Worm (Caenorhabditis elegans) whole organism, young adult: ENCODE data around the gene C04E6.4.

ENCODE experiments used
- B0035.1 ChIP-seq: sonication (generic microtip); optimal IDR thresholded peaks from 2 replicates; lab custom pipeline; 2016; ENCODE audit warnings: missing genetic modification characterization, mild to moderate bottlenecking, missing compliant biosample characterization, missing genotype, missing genetic modification reagents
- B0261.1 ChIP-seq: sonication (generic microtip); optimal IDR thresholded peaks from 2 replicates; lab custom pipeline; 2016; ENCODE audit warnings: mild to moderate bottlenecking, missing genetic modification characterization, moderate library complexity, missing compliant biosample characterization
- F10E7.11 ChIP-seq: sonication (generic microtip); optimal IDR thresholded peaks from 2 replicates; lab custom pipeline; 2017; ENCODE audit warnings: mild to moderate bottlenecking, missing genetic modification characterization, moderate library complexity, missing compliant biosample characterization
- F22D6.2 ChIP-seq: sonication (generic microtip); optimal IDR thresholded peaks from 2 replicates; lab custom pipeline; 2016; ENCODE audit warnings: mild to moderate bottlenecking, missing genetic modification characterization, missing compliant biosample characterization
- F37B4.10 ChIP-seq: fragments of 200-800 bp; sonication (Bioruptor generic); IDR thresholded peaks from 2 replicates; pipeline ENCODE4 v1.3.6; 2022; ENCODE audit warnings: missing genetic modification characterization, missing compliant biosample characterization
- F49E8.2 ChIP-seq: sonication (generic microtip); optimal IDR thresholded peaks from 3 replicates; lab custom pipeline; 2017; ENCODE audit warnings: missing genetic modification characterization, mild to moderate bottlenecking, missing compliant biosample characterization, antibody characterized with exemption, moderate library complexity; ENCODE audit not compliant: insufficient read depth
- F52B5.7 ChIP-seq: sonication (generic microtip); optimal IDR thresholded peaks from 2 replicates; lab custom pipeline; 2016; ENCODE audit warnings: mild to moderate bottlenecking, missing genetic modification characterization, missing compliant biosample characterization
- F57C9.4 ChIP-seq: sonication (generic microtip); optimal IDR thresholded peaks from 2 replicates; lab custom pipeline; 2017; ENCODE audit warnings: mild to moderate bottlenecking, missing genetic modification characterization, missing compliant biosample characterization
- T07F8.4 ChIP-seq: sonication (generic microtip); optimal IDR thresholded peaks from 2 replicates; lab custom pipeline; 2016; ENCODE audit warnings: mild to moderate bottlenecking, missing genetic modification characterization, moderate library complexity, missing compliant biosample characterization
- T26A5.8 ChIP-seq: sonication (generic microtip); optimal IDR thresholded peaks from 2 replicates; lab custom pipeline; 2016; ENCODE audit warnings: missing genetic modification characterization, missing compliant biosample characterization
- Y56A3A.18 ChIP-seq: fragments of 200-800 bp; sonication (Bioruptor generic); IDR thresholded peaks from 2 replicates; pipeline ENCODE4 v1.3.6; 2022; ENCODE audit warnings: missing genetic modification reagents, missing genetic modification characterization, missing compliant biosample characterization
- Y95B8A.8 ChIP-seq: fragments of 200-800 bp; sonication (Bioruptor generic); IDR thresholded peaks from 2 replicates; pipeline ENCODE4 v1.3.6; 2022; ENCODE audit warnings: missing genetic modification reagents, missing genetic modification characterization, missing compliant biosample characterization
- ZK185.1 ChIP-seq: sonication (generic microtip); optimal IDR thresholded peaks from 2 replicates; lab custom pipeline; 2016; ENCODE audit warnings: mild to moderate bottlenecking, missing genetic modification characterization, missing compliant biosample characterization; ENCODE audit not compliant: poor library complexity, severe bottlenecking
- ama-1 ChIP-seq, 3 experiments: fragments of 150-350 bp in 1 of 3; sonication (generic microtip) in 2 of 3; optimal IDR thresholded peaks; 2 replicates each; lab custom pipeline; 2014 to 2018; ENCODE audit warnings: missing biosample characterization in 2 of 3, missing genetic modification characterization in 2 of 3, missing genetic modification reagents in 2 of 3
- aptf-2 ChIP-seq: fragments of 200-800 bp; sonication (Bioruptor generic); conservative IDR thresholded peaks from 2 replicates; pipeline ENCODE4 v1.3.6; 2022; ENCODE audit warnings: missing genetic modification reagents, missing genetic modification characterization, missing compliant biosample characterization
- aptf-3 ChIP-seq: fragments of 200-800 bp; sonication (Bioruptor generic); IDR thresholded peaks from 2 replicates; pipeline ENCODE4 v1.3.6; 2022; ENCODE audit warnings: missing genetic modification characterization, missing compliant biosample characterization
- athp-1 ChIP-seq: sonication (generic microtip); optimal IDR thresholded peaks from 2 replicates; lab custom pipeline; 2017; ENCODE audit warnings: mild to moderate bottlenecking, missing genetic modification characterization, missing compliant biosample characterization
- cebp-2 ChIP-seq: fragments of 200-800 bp; sonication (Bioruptor generic); IDR thresholded peaks from 2 replicates; pipeline ENCODE4 v1.3.6; 2022; ENCODE audit warnings: missing genetic modification characterization, missing compliant biosample characterization
- ceh-27 ChIP-seq: fragments of 200-800 bp; sonication (Bioruptor generic); optimal IDR thresholded peaks from 2 replicates; lab custom pipeline; 2018; ENCODE audit warnings: mild to moderate bottlenecking, missing genetic modification characterization, moderate library complexity, missing compliant biosample characterization
- dpff-1 ChIP-seq: sonication (generic microtip); optimal IDR thresholded peaks from 2 replicates; lab custom pipeline; 2017; ENCODE audit warnings: mild to moderate bottlenecking, missing genetic modification characterization, missing compliant biosample characterization
- egl-44 ChIP-seq: fragments of 200-800 bp; sonication (Bioruptor generic); IDR thresholded peaks from 2 replicates; pipeline ENCODE4 v1.3.6; 2022; ENCODE audit warnings: missing genetic modification reagents, missing genetic modification characterization, missing compliant biosample characterization
- egrh-3 ChIP-seq: fragments of 200-800 bp; sonication (Bioruptor generic); IDR thresholded peaks from 2 replicates; pipeline ENCODE4 v1.3.6; 2022; ENCODE audit warnings: missing genetic modification reagents, missing genetic modification characterization, missing compliant biosample characterization
- gei-17 ChIP-seq: fragments of 200-800 bp; sonication (Bioruptor generic); optimal IDR thresholded peaks from 2 replicates; lab custom pipeline; 2018; ENCODE audit warnings: mild to moderate bottlenecking, missing genetic modification characterization, missing compliant biosample characterization
- let-526 ChIP-seq: fragments of 200-800 bp; sonication (Bioruptor generic); IDR thresholded peaks from 2 replicates; pipeline ENCODE4 v1.3.6; 2022; ENCODE audit warnings: missing genetic modification reagents, missing genetic modification characterization, missing compliant biosample characterization
- let-607 ChIP-seq, 2 experiments: fragments of 200-800 bp in 1 of 2; sonication (Bioruptor generic) in 1 of 2; sonication (generic microtip) in 1 of 2; optimal IDR thresholded peaks; 2 replicates each; lab custom pipeline; 2016 to 2018; ENCODE audit warnings: mild to moderate bottlenecking in 2 of 2, missing compliant biosample characterization in 2 of 2, missing genetic modification characterization in 2 of 2, moderate library complexity in 2 of 2, missing genotype in 1 of 2
- lin-26 ChIP-seq: fragments of 200-800 bp; sonication (Bioruptor generic); IDR thresholded peaks from 2 replicates; pipeline ENCODE4 v1.3.6; 2022; ENCODE audit warnings: missing genetic modification reagents, missing genetic modification characterization, missing compliant biosample characterization
- lin-40 ChIP-seq: sonication (generic microtip); optimal IDR thresholded peaks from 2 replicates; lab custom pipeline; 2016; ENCODE audit warnings: missing genetic modification characterization, mild to moderate bottlenecking, missing compliant biosample characterization, missing genotype, missing genetic modification reagents
- lir-1 ChIP-seq: fragments of 200-800 bp; sonication (Bioruptor generic); conservative IDR thresholded peaks from 2 replicates; pipeline ENCODE4 v1.3.6; 2022; ENCODE audit warnings: missing genetic modification reagents, missing genetic modification characterization, missing compliant biosample characterization
- madf-8 ChIP-seq: fragments of 200-800 bp; sonication (Bioruptor generic); conservative IDR thresholded peaks from 2 replicates; pipeline ENCODE4 v1.3.6; 2022; ENCODE audit warnings: missing genetic modification reagents, missing genetic modification characterization, missing compliant biosample characterization
- mes-4 ChIP-seq: sonication (generic microtip); optimal IDR thresholded peaks from 2 replicates; lab custom pipeline; 2016; ENCODE audit warnings: missing genotype, missing genetic modification characterization, missing compliant biosample characterization
- nfya-1 ChIP-seq: sonication (generic microtip); optimal IDR thresholded peaks from 2 replicates; lab custom pipeline; 2017; ENCODE audit warnings: antibody characterized with exemption, missing compliant biosample characterization, missing genetic modification characterization, borderline replicate concordance; ENCODE audit not compliant: insufficient read depth
- nfyb-1 ChIP-seq: fragments of 200-800 bp; sonication (Bioruptor generic); IDR thresholded peaks from 2 replicates; pipeline ENCODE4 v1.3.6; 2022; ENCODE audit warnings: missing genetic modification reagents, missing genetic modification characterization, missing compliant biosample characterization
- nhr-120 ChIP-seq: fragments of 200-800 bp; sonication (Bioruptor generic); IDR thresholded peaks from 2 replicates; pipeline ENCODE4 v1.3.6; 2022; ENCODE audit warnings: missing genetic modification characterization, missing compliant biosample characterization
- nhr-90 ChIP-seq: sonication (generic microtip); optimal IDR thresholded peaks from 2 replicates; lab custom pipeline; 2016; ENCODE audit warnings: missing genotype, mild to moderate bottlenecking, missing genetic modification characterization, missing compliant biosample characterization
- pbrm-1 ChIP-seq: fragments of 200-800 bp; sonication (Bioruptor generic); IDR thresholded peaks from 2 replicates; pipeline ENCODE4 v1.3.6; 2022; ENCODE audit warnings: missing genetic modification reagents, missing genetic modification characterization, missing compliant biosample characterization
- rcor-1 ChIP-seq: fragments of 200-800 bp; sonication (Bioruptor generic); IDR thresholded peaks from 2 replicates; pipeline ENCODE4 v1.3.6; 2022; ENCODE audit warnings: missing genetic modification reagents, missing genetic modification characterization, missing compliant biosample characterization
- repo-1 ChIP-seq: sonication (generic microtip); optimal IDR thresholded peaks from 2 replicates; lab custom pipeline; 2017; ENCODE audit warnings: mild to moderate bottlenecking, missing genetic modification characterization, missing compliant biosample characterization
- rpc-1 ChIP-seq, 2 experiments: fragments of 150-350 bp in 1 of 2; sonication (generic microtip) in 1 of 2; optimal IDR thresholded peaks; 2 replicates each; lab custom pipeline; 2014 to 2018; ENCODE audit warnings: missing biosample characterization in 1 of 2, missing genetic modification characterization in 1 of 2, missing genetic modification reagents in 1 of 2, missing genotype in 1 of 2
- sea-2 ChIP-seq: fragments of 200-800 bp; sonication (Bioruptor generic); IDR thresholded peaks from 2 replicates; pipeline ENCODE4 v1.3.6; 2022; ENCODE audit warnings: missing genetic modification characterization, missing compliant biosample characterization
- sptf-2 ChIP-seq: fragments of 200-800 bp; sonication (Bioruptor generic); optimal IDR thresholded peaks from 2 replicates; lab custom pipeline; 2018; ENCODE audit warnings: mild to moderate bottlenecking, missing genetic modification characterization, missing compliant biosample characterization
- tbp1 ChIP-seq: fragments of 200-800 bp; sonication (Bioruptor generic); optimal IDR thresholded peaks from 2 replicates; lab custom pipeline; 2018; ENCODE audit warnings: mild to moderate bottlenecking, missing genetic modification characterization, missing compliant biosample characterization
- tbx-9 ChIP-seq: sonication (generic microtip); optimal IDR thresholded peaks from 2 replicates; lab custom pipeline; 2016; ENCODE audit warnings: borderline replicate concordance, missing genetic modification characterization, inconsistent platforms, missing compliant biosample characterization
- unc-62 ChIP-seq: fragments of 150-350 bp; optimal IDR thresholded peaks from 2 replicates; lab custom pipeline; 2014; ENCODE audit warnings: missing biosample characterization, missing genetic modification reagents, missing genetic modification characterization
- xnd-1 ChIP-seq: sonication (generic microtip); optimal IDR thresholded peaks from 2 replicates; lab custom pipeline; 2016; ENCODE audit warnings: missing genotype, missing genetic modification reagents, missing genetic modification characterization, missing compliant biosample characterization
- ztf-18 ChIP-seq: sonication (generic microtip); optimal IDR thresholded peaks from 2 replicates; lab custom pipeline; 2016; ENCODE audit warnings: missing genotype, mild to moderate bottlenecking, missing genetic modification characterization, missing compliant biosample characterization
- ztf-28 ChIP-seq: fragments of 200-800 bp; sonication (Bioruptor generic); IDR thresholded peaks from 2 replicates; pipeline ENCODE4 v1.3.6; 2022; ENCODE audit warnings: missing genetic modification reagents, missing genetic modification characterization, missing compliant biosample characterization
- ztf-3 ChIP-seq: fragments of 200-800 bp; sonication (Bioruptor generic); optimal IDR thresholded peaks from 2 replicates; lab custom pipeline; 2018; ENCODE audit warnings: mild to moderate bottlenecking, missing genetic modification characterization, missing compliant biosample characterization
- ztf-6 ChIP-seq: fragments of 200-800 bp; sonication (Bioruptor generic); IDR thresholded peaks from 2 replicates; pipeline ENCODE4 v1.3.6; 2022; ENCODE audit warnings: missing genetic modification reagents, missing genetic modification characterization, missing compliant biosample characterization

The C04E6.4 gene

ce11 chrV:5917707-5918106 lies 10.5 kb downstream of the C04E6.4 start, which contains the start of gene lrpr-1 (continued):
- TF ChIP-seq gei-17: no peak
- TF ChIP-seq F10E7.11 (tag; lab: Kevin White, UChicago): no peak
- no peak for TF ChIP-seq ztf-3 (GFP tag; lab: Kevin White, UChicago)
- no peak for TF ChIP-seq nfya-1 (tag; lab: Kevin White, UChicago)
- no peak for TF ChIP-seq F52B5.7 (tag; lab: Kevin White, UChicago)
- TF ChIP-seq athp-1 (tag; lab: Kevin White, UChicago): peak; percentile 39
- no peak for TF ChIP-seq ama-1 (optimal IDR thresholded peaks at IDR 0.05; lab: Kevin White, UChicago)
- no peak for TF ChIP-seq ama-1 (GFP tag; optimal IDR thresholded peaks at IDR 0.05; lab: Kevin White, UChicago)
- peak; percentile 79 for TF ChIP-seq aptf-2
- TF ChIP-seq repo-1 (tag; lab: Kevin White, UChicago): no peak
- no peak for TF ChIP-seq nhr-90 (tag; lab: Kevin White, UChicago)
- no peak for TF ChIP-seq ztf-28 (GFP tag; lab: Robert Waterston, UW)
- TF ChIP-seq sea-2: 0 out of 2 replicates have a peak, but pooled peaks have one; percentile 34
- TF ChIP-seq nhr-120 (GFP tag; lab: Robert Waterston, UW): no peak
- TF ChIP-seq pbrm-1: 0 out of 2 replicates have a peak, but pooled peaks have one; percentile 44
- no peak for TF ChIP-seq Y95B8A.8 (GFP tag; lab: Robert Waterston, UW)
- no peak for TF ChIP-seq cebp-2
- TF ChIP-seq tbx-9 (tag; lab: Kevin White, UChicago): no peak
- TF ChIP-seq B0035.1 (tag; lab: Kevin White, UChicago): peak; percentile 12
- TF ChIP-seq lir-1: peak; percentile 73
- TF ChIP-seq aptf-3: no peak
- TF ChIP-seq egrh-3 (GFP tag; lab: Robert Waterston, UW): no peak
- TF ChIP-seq let-526 (GFP tag; lab: Robert Waterston, UW): 0 out of 2 replicates have a peak, but pooled peaks have one; percentile 56
- TF ChIP-seq madf-8 (GFP tag; lab: Robert Waterston, UW): peak; percentile 74
- TF ChIP-seq T07F8.4: no peak
- TF ChIP-seq egl-44: no peak
- no peak for TF ChIP-seq let-607 (tag; optimal IDR thresholded peaks at IDR 0.05; lab: Kevin White, UChicago)
- no peak for TF ChIP-seq rpc-1 (optimal IDR thresholded peaks at IDR 0.05; lab: Kevin White, UChicago)
- TF ChIP-seq rpc-1 (tag; optimal IDR thresholded peaks at IDR 0.05; lab: Kevin White, UChicago): no peak
- no peak for TF ChIP-seq tbp1 (GFP tag; lab: Kevin White, UChicago)
- no peak for TF ChIP-seq B0261.1 (tag; lab: Kevin White, UChicago)
- no peak for TF ChIP-seq lin-26
- TF ChIP-seq unc-62 (GFP tag; lab: Kevin White, UChicago): no peak
- TF ChIP-seq mes-4: no peak
- TF ChIP-seq xnd-1 (tag; lab: Kevin White, UChicago): peak; percentile 65
- no peak for TF ChIP-seq T26A5.8 (tag; lab: Kevin White, UChicago)
- no peak for TF ChIP-seq F49E8.2 (tag; lab: Kevin White, UChicago)
- peak; percentile 96 for TF ChIP-seq ZK185.1 (tag; lab: Kevin White, UChicago)
- peak; percentile 28 for TF ChIP-seq ztf-18 (tag; lab: Kevin White, UChicago)
- TF ChIP-seq dpff-1 (tag; lab: Kevin White, UChicago): no peak
- no peak; the same call in 1 of the 2 replicates for TF ChIP-seq nfyb-1
- TF ChIP-seq ceh-27 (GFP tag; lab: Kevin White, UChicago): peak; percentile 89
- no peak for TF ChIP-seq lin-40 (tag; lab: Kevin White, UChicago)
- TF ChIP-seq F57C9.4 (tag; lab: Kevin White, UChicago): peak; percentile 14
- peak; percentile 48 for TF ChIP-seq F22D6.2 (tag; lab: Kevin White, UChicago)
- TF ChIP-seq sptf-2 (GFP tag; lab: Kevin White, UChicago): no peak
- no peak for TF ChIP-seq Y56A3A.18 (GFP tag; lab: Robert Waterston, UW)
- no peak for TF ChIP-seq ztf-6 (GFP tag; lab: Robert Waterston, UW)
- peak; percentile 67 for TF ChIP-seq rcor-1 (GFP tag; lab: Robert Waterston, UW)
- no peak for TF ChIP-seq F37B4.10 (GFP tag; lab: Robert Waterston, UW)
